Fruit fly (Drosophila melanogaster) whole organism, embryonic: ENCODE measurements around the gene PAN3.
A peak's percentile ranks its signal among the peaks of the same experiment; 100 is the strongest.

Experiments used
- Atf3 ChIP-seq: fragments of 200-800 bp; sonication (Bioruptor generic); optimal IDR thresholded peaks from 3 replicates; lab custom pipeline; 2016; ENCODE audit warnings: missing biosample characterization, missing genetic modification characterization
- CG10366 ChIP-seq: fragments of 200-800 bp; sonication (Bioruptor generic); IDR thresholded peaks from 2 replicates; pipeline ENCODE4 v1.3.6; 2022; ENCODE audit warnings: missing biosample characterization, missing genetic modification characterization
- CG11560 ChIP-seq: fragments of 200-800 bp; sonication (Bioruptor generic); IDR thresholded peaks from 3 replicates; pipeline ENCODE4 v1.3.6; 2022; ENCODE audit warnings: missing biosample characterization, missing genetic modification characterization
- CG13624 ChIP-seq: fragments of 200-800 bp; sonication (Bioruptor generic); optimal IDR thresholded peaks from 2 replicates; lab custom pipeline; 2016; ENCODE audit warnings: missing biosample characterization, missing genetic modification characterization
- CG14667 ChIP-seq: fragments of 200-800 bp; sonication (Bioruptor generic); IDR thresholded peaks from 2 replicates; pipeline ENCODE4 v1.3.6; 2022; ENCODE audit warnings: missing biosample characterization, missing genetic modification characterization
- CG14965 ChIP-seq: fragments of 200-800 bp; sonication (Bioruptor generic); optimal IDR thresholded peaks from 2 replicates; lab custom pipeline; 2016; ENCODE audit warnings: missing biosample characterization, missing genetic modification characterization, borderline replicate concordance
- CG1603 ChIP-seq: fragments of 200-800 bp; sonication (Bioruptor generic); optimal IDR thresholded peaks from 2 replicates; lab custom pipeline; 2019; ENCODE audit warnings: missing biosample characterization, mild to moderate bottlenecking, missing genetic modification characterization, moderate library complexity
- CG18011 ChIP-seq: fragments of 200-800 bp; sonication (Bioruptor generic); optimal IDR thresholded peaks from 2 replicates; lab custom pipeline; 2017; ENCODE audit warnings: missing biosample characterization, missing genetic modification characterization, mild to moderate bottlenecking, moderate library complexity, missing genotype
- CG30403 ChIP-seq: fragments of 200-800 bp; sonication (Bioruptor generic); optimal IDR thresholded peaks from 3 replicates; lab custom pipeline; 2016; ENCODE audit warnings: missing biosample characterization, missing genetic modification characterization
- CG31365 ChIP-seq: fragments of 200-800 bp; sonication (Bioruptor generic); optimal IDR thresholded peaks from 2 replicates; lab custom pipeline; 2018; ENCODE audit warnings: missing biosample characterization, mild to moderate bottlenecking, missing genetic modification characterization
- CG3163 ChIP-seq: fragments of 200-800 bp; sonication (Bioruptor generic); optimal IDR thresholded peaks from 3 replicates; lab custom pipeline; 2016; ENCODE audit warnings: missing biosample characterization, missing genetic modification characterization
- CG4328 ChIP-seq: fragments of 200-800 bp; sonication (Bioruptor generic); optimal IDR thresholded peaks from 3 replicates; lab custom pipeline; 2017; ENCODE audit warnings: missing biosample characterization, missing genetic modification reagents, missing genetic modification characterization
- CG6175 ChIP-seq: fragments of 200-800 bp; sonication (Bioruptor generic); IDR thresholded peaks from 3 replicates; pipeline ENCODE4 v1.3.6; 2022; ENCODE audit warnings: missing biosample characterization, missing genetic modification characterization
- CG6765 ChIP-seq: fragments of 200-800 bp; sonication (Bioruptor generic); optimal IDR thresholded peaks from 3 replicates; lab custom pipeline; 2017; ENCODE audit warnings: missing biosample characterization, mild to moderate bottlenecking, missing genetic modification characterization
- CG7271 ChIP-seq: fragments of 200-800 bp; sonication (Bioruptor generic); optimal IDR thresholded peaks from 2 replicates; lab custom pipeline; 2018; ENCODE audit warnings: missing biosample characterization, mild to moderate bottlenecking, missing genetic modification characterization, moderate library complexity
- CG7357 ChIP-seq: fragments of 200-800 bp; sonication (Bioruptor generic); IDR thresholded peaks from 3 replicates; pipeline ENCODE4 v1.3.6; 2022; ENCODE audit warnings: missing biosample characterization, missing genetic modification characterization
- CG7372 ChIP-seq: fragments of 200-800 bp; sonication (Bioruptor generic); IDR thresholded peaks from 2 replicates; pipeline ENCODE4 v1.3.6; 2022; ENCODE audit warnings: missing biosample characterization, missing genetic modification characterization
- D19B ChIP-seq: fragments of 200-800 bp; sonication (Bioruptor generic); optimal IDR thresholded peaks from 2 replicates; lab custom pipeline; 2017; ENCODE audit warnings: missing biosample characterization, mild to moderate bottlenecking, missing genetic modification characterization
- H2.0 ChIP-seq: fragments of 200-800 bp; sonication (Bioruptor generic); IDR thresholded peaks from 2 replicates; pipeline ENCODE4 v1.3.6; 2022; ENCODE audit warnings: missing biosample characterization, missing genetic modification characterization
- HLH3B ChIP-seq: fragments of 200-800 bp; sonication (Bioruptor generic); IDR thresholded peaks from 2 replicates; pipeline ENCODE4 v1.3.6; 2022; ENCODE audit warnings: missing biosample characterization, missing genetic modification characterization
- HLH54F ChIP-seq: fragments of 200-800 bp; sonication (Bioruptor generic); optimal IDR thresholded peaks from 3 replicates; lab custom pipeline; 2016; ENCODE audit warnings: missing biosample characterization, missing genetic modification characterization
- Hr3 ChIP-seq: fragments of 200-800 bp; sonication (Bioruptor generic); optimal IDR thresholded peaks from 3 replicates; lab custom pipeline; 2016; ENCODE audit warnings: missing biosample characterization, missing genetic modification characterization
- Lhr ChIP-seq: fragments of 200-800 bp; sonication (Bioruptor generic); optimal IDR thresholded peaks from 3 replicates; lab custom pipeline; 2017; ENCODE audit warnings: mild to moderate bottlenecking, missing biosample characterization, missing genetic modification reagents, missing genetic modification characterization
- Med ChIP-seq: fragments of 200-800 bp; sonication (Bioruptor generic); peaks from one replicate; lab custom pipeline; 2016; ENCODE audit warnings: missing biosample characterization, missing genetic modification characterization, mild to moderate bottlenecking, inconsistent platforms, moderate library complexity
- Mes4 ChIP-seq: fragments of 200-800 bp; sonication (Bioruptor generic); optimal IDR thresholded peaks from 2 replicates; lab custom pipeline; 2016; ENCODE audit warnings: missing biosample characterization, missing genetic modification characterization
- Neu2 ChIP-seq: fragments of 200-800 bp; sonication (Bioruptor generic); optimal IDR thresholded peaks from 3 replicates; lab custom pipeline; 2016; ENCODE audit warnings: missing biosample characterization, missing genetic modification characterization, borderline replicate concordance
- Side ChIP-seq: fragments of 200-800 bp; sonication (Bioruptor generic); optimal IDR thresholded peaks from 2 replicates; lab custom pipeline; 2016; ENCODE audit warnings: missing biosample characterization, missing genetic modification characterization
- YL-1 ChIP-seq: fragments of 200-800 bp; sonication (Bioruptor generic); optimal IDR thresholded peaks from 3 replicates; lab custom pipeline; 2017; ENCODE audit warnings: missing biosample characterization, mild to moderate bottlenecking, missing genetic modification characterization
- chif ChIP-seq, 2 experiments: fragments of 200-800 bp; sonication (Bioruptor generic); optimal IDR thresholded peaks; 3 replicates each; lab custom pipeline; 2016; ENCODE audit warnings: missing biosample characterization in 2 of 2, missing genetic modification characterization in 2 of 2
- chinmo ChIP-seq: fragments of 200-800 bp; sonication (Bioruptor generic); IDR thresholded peaks from 4 replicates; pipeline ENCODE4 v1.3.6; 2022; ENCODE audit warnings: missing biosample characterization, missing genetic modification characterization; ENCODE audit not compliant: partially characterized antibody
- chn ChIP-seq: fragments of 200-800 bp; sonication (Bioruptor generic); optimal IDR thresholded peaks from 2 replicates; lab custom pipeline; 2016; ENCODE audit warnings: missing biosample characterization, missing genetic modification characterization
- crp ChIP-seq, 2 experiments: fragments of 200-800 bp; sonication (Bioruptor generic); optimal IDR thresholded peaks; 2 replicates in 1 of 2; 3 replicates in 1 of 2; lab custom pipeline; 2017; ENCODE audit warnings: missing biosample characterization in 2 of 2, missing genetic modification characterization in 2 of 2, mild to moderate bottlenecking in 1 of 2, moderate library complexity in 1 of 2
- dati ChIP-seq: fragments of 200-800 bp; sonication (Bioruptor generic); IDR thresholded peaks from 2 replicates; pipeline ENCODE4 v1.3.6; 2022; ENCODE audit warnings: missing biosample characterization, missing genetic modification characterization
- dpn ChIP-seq, 2 experiments: fragments of 200-800 bp; sonication (Bioruptor generic); optimal IDR thresholded peaks; 3 replicates each; lab custom pipeline; 2016; ENCODE audit warnings: missing biosample characterization in 2 of 2, missing genetic modification characterization in 2 of 2
- fd3F ChIP-seq: fragments of 200-800 bp; sonication (Bioruptor generic); optimal IDR thresholded peaks from 2 replicates; lab custom pipeline; 2018; ENCODE audit warnings: missing biosample characterization, mild to moderate bottlenecking, missing genetic modification characterization, moderate library complexity
- gsb ChIP-seq: fragments of 200-800 bp; sonication (Bioruptor generic); IDR thresholded peaks from 2 replicates; pipeline ENCODE4 v1.3.6; 2022; ENCODE audit warnings: missing biosample characterization, missing genetic modification characterization
- hb ChIP-seq: fragments of 200-800 bp; sonication (Bioruptor generic); IDR thresholded peaks from 3 replicates; pipeline ENCODE4 v1.3.6; 2022; ENCODE audit warnings: missing biosample characterization, missing genetic modification characterization; ENCODE audit not compliant: partially characterized antibody
- her ChIP-seq: fragments of 200-800 bp; sonication (Bioruptor generic); optimal IDR thresholded peaks from 2 replicates; lab custom pipeline; 2016; ENCODE audit warnings: missing biosample characterization, missing genetic modification characterization
- hth ChIP-seq: fragments of >200 bp; optimal IDR thresholded peaks from 2 replicates; lab custom pipeline; 2017; ENCODE audit warnings: inconsistent platforms
- oc ChIP-seq: fragments of 200-800 bp; sonication (Bioruptor generic); optimal IDR thresholded peaks from 2 replicates; lab custom pipeline; 2018; ENCODE audit warnings: missing biosample characterization, mild to moderate bottlenecking, missing genetic modification characterization, moderate library complexity
- pho ChIP-seq: fragments of 200-800 bp; sonication (Bioruptor generic); optimal IDR thresholded peaks from 2 replicates; lab custom pipeline; 2016; ENCODE audit warnings: missing biosample characterization, missing genetic modification characterization
- pzg ChIP-seq: fragments of 200-800 bp; sonication (Bioruptor generic); optimal IDR thresholded peaks from 3 replicates; lab custom pipeline; 2018; ENCODE audit warnings: missing biosample characterization, mild to moderate bottlenecking, missing genetic modification characterization, moderate library complexity
- ro ChIP-seq: fragments of 200-800 bp; sonication (Bioruptor generic); IDR thresholded peaks from 2 replicates; pipeline ENCODE4 v1.3.6; 2022; ENCODE audit warnings: missing biosample characterization, missing genetic modification characterization
- slp2 ChIP-seq: fragments of 200-800 bp; sonication (Bioruptor generic); optimal IDR thresholded peaks from 2 replicates; lab custom pipeline; 2016; ENCODE audit warnings: missing biosample characterization, missing genetic modification characterization
- tio ChIP-seq: fragments of 200-800 bp; sonication (Bioruptor generic); optimal IDR thresholded peaks from 2 replicates; lab custom pipeline; 2017; ENCODE audit warnings: missing biosample characterization, missing genetic modification characterization, inconsistent platforms
- trem ChIP-seq: fragments of 200-800 bp; optimal IDR thresholded peaks from 3 replicates; lab custom pipeline; 2019; ENCODE audit warnings: missing biosample characterization, mild to moderate bottlenecking, missing genetic modification characterization, moderate library complexity
- ttk ChIP-seq: fragments of 200-800 bp; sonication (Bioruptor generic); IDR thresholded peaks from 2 replicates; pipeline ENCODE4 v2.1.2; 2022; ENCODE audit warnings: missing biosample characterization, missing genetic modification characterization
- zen ChIP-seq: fragments of 200-800 bp; sonication (Bioruptor generic); optimal IDR thresholded peaks from 3 replicates; lab custom pipeline; 2018; ENCODE audit warnings: missing biosample characterization, mild to moderate bottlenecking, missing genetic modification characterization, moderate library complexity
- zfh2 ChIP-seq: fragments of 200-800 bp; sonication (Bioruptor generic); optimal IDR thresholded peaks from 2 replicates; lab custom pipeline; 2016; ENCODE audit warnings: missing biosample characterization, missing genetic modification characterization

Gene PAN3

dm6 chr3L:3060054-3060979 is 10.6 kb upstream of the PAN3 start (continued):
- TF ChIP-seq chinmo (GFP tag; lab: Robert Waterston, UW) (peak; percentile 98; the same call in 3 of the 4 replicates), CG3163 (GFP tag; lab: Kevin White, UChicago) (peak; percentile 93), Atf3 (peak; percentile 99), her (peak; percentile 97), Hr3 (GFP tag; lab: Kevin White, UChicago) (peak; percentile 99), CG11560 (tag; lab: Robert Waterston, UW) (peak; percentile 93), CG31365 (peak; percentile 91), YL-1 (GFP tag; lab: Kevin White, UChicago) (peak; percentile 87), chn (GFP tag; lab: Kevin White, UChicago) (peak; percentile 98), CG6765 (GFP tag; lab: Kevin White, UChicago) (peak; percentile 97), CG4328 (peak; percentile 95), H2.0 (GFP tag; lab: Robert Waterston, UW) (peak; percentile 99), crp (GFP tag; optimal IDR thresholded peaks at IDR 0.05; lab: Kevin White, UChicago) (peak; percentile 35 to 84), CG18011 (peak; percentile 91), chif (GFP tag; optimal IDR thresholded peaks at IDR 0.05; lab: Kevin White, UChicago) (peak; percentile 99), CG7357 (peak; percentile 97), ttk (GFP tag; lab: Robert Waterston, UW) (peak; percentile 99), slp2 (GFP tag; lab: Kevin White, UChicago) (peak; percentile 97), D19B (GFP tag; lab: Kevin White, UChicago) (peak; percentile 93), oc (peak; percentile 98), tio (GFP tag; lab: Kevin White, UChicago) (peak; percentile 99), CG14965 (GFP tag; lab: Kevin White, UChicago) (peak; percentile 86), trem (tag; lab: Kevin White, UChicago) (peak; percentile 91), CG1603 (peak; percentile 99), CG14667 (peak; percentile 99), hb (GFP tag; lab: Robert Waterston, UW) (no peak), fd3F (GFP tag; lab: Kevin White, UChicago) (peak; percentile 97), hth (lab: Kevin White, UChicago) (no peak), CG7271 (tag; lab: Kevin White, UChicago) (peak; percentile 85), gsb (GFP tag; lab: Robert Waterston, UW) (peak; percentile 98), CG13624 (GFP tag; lab: Kevin White, UChicago) (peak; percentile 99), dati (peak; percentile 97), Med (GFP tag; lab: Kevin White, UChicago) (peak; percentile 100), CG10366 (peak; percentile 99), ro (GFP tag; lab: Robert Waterston, UW) (peak; percentile 97), Lhr (GFP tag; lab: Kevin White, UChicago) (peak; percentile 92), CG7372 (GFP tag; lab: Robert Waterston, UW) (peak; percentile 99), dpn (GFP tag; optimal IDR thresholded peaks at IDR 0.05; lab: Kevin White, UChicago) (peak; percentile 99), Side (GFP tag; lab: Kevin White, UChicago) (peak; percentile 99), zfh2 (peak; percentile 99), pzg (GFP tag; lab: Kevin White, UChicago) (peak; percentile 35), HLH54F (peak; percentile 99), Mes4 (peak; percentile 98), CG30403 (peak; percentile 99), CG6175 (peak; percentile 98), zen (tag; lab: Kevin White, UChicago) (peak; percentile 94), Neu2 (GFP tag; lab: Kevin White, UChicago) (peak; percentile 95), pho (GFP tag; lab: Kevin White, UChicago) (peak; percentile 99), HLH3B (peak; percentile 99)
